Fruit fly (Drosophila melanogaster) whole organism, embryonic: Measurements from ENCODE around the gene RhoBTB.
A peak's percentile ranks its signal among the peaks of the same experiment; 100 is the strongest.

Experiments
- Aef1 ChIP-seq: fragments of 200-800 bp; sonication (Bioruptor generic); IDR thresholded peaks from 3 replicates; pipeline ENCODE4 v1.3.6; 2022; ENCODE audit warnings: missing biosample characterization, missing genetic modification characterization
- Atf-2 ChIP-seq: fragments of 200-800 bp; sonication (Bioruptor generic); optimal IDR thresholded peaks from 2 replicates; lab custom pipeline; 2016; ENCODE audit warnings: missing biosample characterization, missing genetic modification characterization
- CG10147 ChIP-seq: fragments of 200-800 bp; sonication (Bioruptor generic); optimal IDR thresholded peaks from 2 replicates; lab custom pipeline; 2019; ENCODE audit warnings: missing biosample characterization, mild to moderate bottlenecking, missing genetic modification characterization, moderate library complexity
- CG10209 ChIP-seq: fragments of 200-800 bp; sonication (Bioruptor generic); optimal IDR thresholded peaks from 3 replicates; lab custom pipeline; 2017; ENCODE audit warnings: missing biosample characterization, mild to moderate bottlenecking, missing genetic modification characterization, missing genetic modification reagents
- CG10274 ChIP-seq: fragments of 200-800 bp; sonication (Bioruptor generic); optimal IDR thresholded peaks from 3 replicates; lab custom pipeline; 2017; ENCODE audit warnings: missing biosample characterization, mild to moderate bottlenecking, missing genetic modification characterization
- CG11093 ChIP-seq: fragments of 200-800 bp; sonication (Bioruptor generic); IDR thresholded peaks from 3 replicates; pipeline ENCODE4 v1.3.6; 2022; ENCODE audit warnings: missing biosample characterization, missing genetic modification characterization
- CG12942 ChIP-seq: fragments of 200-800 bp; sonication (Bioruptor generic); optimal IDR thresholded peaks from 3 replicates; lab custom pipeline; 2016; ENCODE audit warnings: missing biosample characterization, missing genetic modification characterization
- CG16779 ChIP-seq: fragments of 200-800 bp; sonication (Bioruptor generic); IDR thresholded peaks from 2 replicates; pipeline ENCODE4 v1.3.6; 2022; ENCODE audit warnings: missing biosample characterization, missing genetic modification characterization
- CG17912 ChIP-seq: fragments of 200-800 bp; sonication (Bioruptor generic); optimal IDR thresholded peaks from 2 replicates; lab custom pipeline; 2018; ENCODE audit warnings: missing biosample characterization, mild to moderate bottlenecking, missing genetic modification characterization
- CG18262 ChIP-seq: fragments of 200-800 bp; optimal IDR thresholded peaks from 3 replicates; lab custom pipeline; 2019; ENCODE audit warnings: missing biosample characterization, mild to moderate bottlenecking, missing genetic modification characterization, moderate library complexity
- CG18476 ChIP-seq: fragments of 200-800 bp; sonication (Bioruptor generic); optimal IDR thresholded peaks from 2 replicates; lab custom pipeline; 2016; ENCODE audit warnings: missing biosample characterization, mild to moderate bottlenecking, missing genetic modification characterization
- CG18599 ChIP-seq: fragments of 200-800 bp; sonication (Bioruptor generic); optimal IDR thresholded peaks from 3 replicates; lab custom pipeline; 2017; ENCODE audit warnings: missing biosample characterization, missing genetic modification characterization, mild to moderate bottlenecking, moderate library complexity, missing genetic modification reagents
- CG32772 ChIP-seq: fragments of 200-800 bp; sonication (Bioruptor generic); IDR thresholded peaks from 2 replicates; pipeline ENCODE4 v1.3.6; 2022; ENCODE audit warnings: missing biosample characterization, missing genetic modification characterization
- CG3281 ChIP-seq: fragments of 200-800 bp; sonication (Bioruptor generic); optimal IDR thresholded peaks from 3 replicates; lab custom pipeline; 2017; ENCODE audit warnings: missing biosample characterization, mild to moderate bottlenecking, missing genetic modification characterization
- CG34224 ChIP-seq: fragments of 200-800 bp; sonication (Bioruptor generic); IDR thresholded peaks from 3 replicates; pipeline ENCODE4 v1.3.6; 2022; ENCODE audit warnings: missing biosample characterization, missing genetic modification characterization; ENCODE audit not compliant: partially characterized antibody
- CG5180 ChIP-seq: fragments of 200-800 bp; sonication (Bioruptor generic); optimal IDR thresholded peaks from 3 replicates; lab custom pipeline; 2017; ENCODE audit warnings: missing biosample characterization, missing genetic modification characterization, mild to moderate bottlenecking, moderate library complexity, missing genetic modification reagents
- CG5953 ChIP-seq: fragments of 200-800 bp; sonication (Bioruptor generic); IDR thresholded peaks from 2 replicates; pipeline ENCODE4 v1.3.6; 2022; ENCODE audit warnings: missing biosample characterization, missing genetic modification characterization
- CG8290 ChIP-seq, 3 experiments: fragments of 200-800 bp; sonication (Bioruptor generic); optimal IDR thresholded peaks; 2 replicates each; lab custom pipeline; 2016 to 2019; ENCODE audit warnings: missing biosample characterization in 3 of 3, missing genetic modification characterization in 3 of 3, mild to moderate bottlenecking in 2 of 3, moderate library complexity in 1 of 3
- CG8924 ChIP-seq: fragments of 200-800 bp; optimal IDR thresholded peaks from 3 replicates; lab custom pipeline; 2019; ENCODE audit warnings: missing biosample characterization, mild to moderate bottlenecking, missing genetic modification characterization, moderate library complexity
- Drgx ChIP-seq: fragments of 200-800 bp; sonication (Bioruptor generic); IDR thresholded peaks from 2 replicates; pipeline ENCODE4 v1.3.6; 2022; ENCODE audit warnings: missing biosample characterization, missing genetic modification characterization
- E2f1 ChIP-seq: fragments of 200-800 bp; sonication (Bioruptor generic); IDR thresholded peaks from 2 replicates; pipeline ENCODE4 v1.3.6; 2022; ENCODE audit warnings: missing biosample characterization, missing genetic modification characterization
- ERR ChIP-seq: fragments of 200-800 bp; sonication (Bioruptor generic); optimal IDR thresholded peaks from 2 replicates; lab custom pipeline; 2016; ENCODE audit warnings: missing biosample characterization, missing genetic modification characterization
- Elba2 ChIP-seq: fragments of 200-800 bp; sonication (Bioruptor generic); optimal IDR thresholded peaks from 3 replicates; lab custom pipeline; 2016; ENCODE audit warnings: missing biosample characterization, missing genetic modification characterization
- GATAe ChIP-seq: fragments of 200-800 bp; sonication (Bioruptor generic); conservative IDR thresholded peaks from 2 replicates; pipeline ENCODE4 v1.3.6; 2022; ENCODE audit warnings: missing biosample characterization, missing genetic modification characterization
- HLH4C ChIP-seq: fragments of 200-800 bp; sonication (Bioruptor generic); IDR thresholded peaks from 3 replicates; pipeline ENCODE4 v1.3.6; 2022; ENCODE audit warnings: missing biosample characterization, missing genetic modification characterization; ENCODE audit not compliant: partially characterized antibody
- HLH54F ChIP-seq: fragments of 200-800 bp; sonication (Bioruptor generic); optimal IDR thresholded peaks from 3 replicates; lab custom pipeline; 2016; ENCODE audit warnings: missing biosample characterization, missing genetic modification characterization
- Hr3 ChIP-seq: fragments of 200-800 bp; sonication (Bioruptor generic); optimal IDR thresholded peaks from 3 replicates; lab custom pipeline; 2016; ENCODE audit warnings: missing biosample characterization, missing genetic modification characterization
- Jarid2 ChIP-seq: fragments of 200-800 bp; sonication (Bioruptor generic); optimal IDR thresholded peaks from 3 replicates; lab custom pipeline; 2017; ENCODE audit warnings: mild to moderate bottlenecking, missing biosample characterization, missing genetic modification reagents, missing genetic modification characterization
- Nf-YB ChIP-seq: fragments of 200-800 bp; sonication (Bioruptor generic); optimal IDR thresholded peaks from 3 replicates; lab custom pipeline; 2019; ENCODE audit warnings: missing biosample characterization, mild to moderate bottlenecking, missing genetic modification characterization, moderate library complexity
- Opbp ChIP-seq: fragments of 200-800 bp; sonication (Bioruptor generic); IDR thresholded peaks from 3 replicates; pipeline ENCODE4 v1.3.6; 2022; ENCODE audit warnings: missing biosample characterization, missing genetic modification characterization; ENCODE audit not compliant: partially characterized antibody
- Six4 ChIP-seq: fragments of 200-800 bp; sonication (Bioruptor generic); optimal IDR thresholded peaks from 2 replicates; lab custom pipeline; 2016; ENCODE audit warnings: missing biosample characterization, missing genetic modification characterization
- Taf1 ChIP-seq: fragments of 200-800 bp; sonication (Bioruptor generic); IDR thresholded peaks from 2 replicates; pipeline ENCODE4 v1.3.6; 2022; ENCODE audit warnings: missing biosample characterization, missing genetic modification characterization
- Xrp1 ChIP-seq: fragments of 200-800 bp; sonication (Bioruptor generic); IDR thresholded peaks from 2 replicates; pipeline ENCODE4 v1.3.6; 2022; ENCODE audit warnings: missing biosample characterization, missing genetic modification characterization
- ac ChIP-seq: fragments of 200-800 bp; sonication (Bioruptor generic); optimal IDR thresholded peaks from 3 replicates; lab custom pipeline; 2017; ENCODE audit warnings: missing biosample characterization, mild to moderate bottlenecking, missing genetic modification characterization
- ase ChIP-seq: fragments of 200-800 bp; sonication (Bioruptor generic); IDR thresholded peaks from 3 replicates; pipeline ENCODE4 v1.3.6; 2022; ENCODE audit warnings: missing biosample characterization, missing genetic modification characterization
- chm ChIP-seq: fragments of 200-800 bp; sonication (Bioruptor generic); IDR thresholded peaks from 2 replicates; pipeline ENCODE4 v1.3.6; 2022; ENCODE audit warnings: missing biosample characterization, missing genetic modification characterization
- dati ChIP-seq: fragments of 200-800 bp; sonication (Bioruptor generic); IDR thresholded peaks from 2 replicates; pipeline ENCODE4 v1.3.6; 2022; ENCODE audit warnings: missing biosample characterization, missing genetic modification characterization
- dpn ChIP-seq, 2 experiments: fragments of 200-800 bp; sonication (Bioruptor generic); optimal IDR thresholded peaks; 3 replicates each; lab custom pipeline; 2016; ENCODE audit warnings: missing biosample characterization in 2 of 2, missing genetic modification characterization in 2 of 2
- exex ChIP-seq: fragments of 200-800 bp; sonication (Bioruptor generic); optimal IDR thresholded peaks from 4 replicates; lab custom pipeline; 2018; ENCODE audit warnings: missing biosample characterization, mild to moderate bottlenecking, missing genetic modification characterization, moderate library complexity
- gcm ChIP-seq: fragments of 200-800 bp; sonication (Bioruptor generic); optimal IDR thresholded peaks from 2 replicates; lab custom pipeline; 2019; ENCODE audit warnings: missing biosample characterization, mild to moderate bottlenecking, missing genetic modification characterization, moderate library complexity
- h ChIP-seq: fragments of >200 bp; optimal IDR thresholded peaks from 2 replicates; lab custom pipeline; 2017
- jumu ChIP-seq: fragments of 200-800 bp; sonication (Bioruptor generic); optimal IDR thresholded peaks from 3 replicates; lab custom pipeline; 2016; ENCODE audit warnings: missing biosample characterization, missing genetic modification characterization
- lab ChIP-seq: fragments of 200-800 bp; sonication (Bioruptor generic); optimal IDR thresholded peaks from 3 replicates; lab custom pipeline; 2017; ENCODE audit warnings: missing biosample characterization, missing genetic modification characterization, mild to moderate bottlenecking, moderate library complexity, missing genetic modification reagents
- mirr ChIP-seq: fragments of 200-800 bp; sonication (Bioruptor generic); optimal IDR thresholded peaks from 3 replicates; lab custom pipeline; 2018; ENCODE audit warnings: missing biosample characterization, mild to moderate bottlenecking, missing genetic modification characterization
- nerfin-1 ChIP-seq: fragments of 200-800 bp; sonication (Bioruptor generic); optimal IDR thresholded peaks from 3 replicates; lab custom pipeline; 2019; ENCODE audit warnings: missing biosample characterization, mild to moderate bottlenecking, missing genetic modification characterization, moderate library complexity
- row ChIP-seq: fragments of 200-800 bp; sonication (Bioruptor generic); IDR thresholded peaks from 3 replicates; pipeline ENCODE4 v1.3.6; 2022; ENCODE audit warnings: missing biosample characterization, missing genetic modification characterization
- sd ChIP-seq: fragments of 200-800 bp; sonication (Bioruptor generic); optimal IDR thresholded peaks from 3 replicates; lab custom pipeline; 2018; ENCODE audit warnings: missing biosample characterization, mild to moderate bottlenecking, missing genetic modification characterization, moderate library complexity
- sens ChIP-seq: fragments of 200-800 bp; sonication (Bioruptor generic); peaks from one replicate; lab custom pipeline; 2016; ENCODE audit warnings: missing biosample characterization, missing genetic modification characterization
- stwl ChIP-seq: fragments of 200-800 bp; sonication (Bioruptor generic); optimal IDR thresholded peaks from 3 replicates; lab custom pipeline; 2018; ENCODE audit warnings: missing biosample characterization, mild to moderate bottlenecking, missing genetic modification characterization, moderate library complexity
- sug ChIP-seq: fragments of 200-800 bp; optimal IDR thresholded peaks from 2 replicates; lab custom pipeline; 2019; ENCODE audit warnings: missing biosample characterization, mild to moderate bottlenecking, missing genetic modification characterization, moderate library complexity
- trem ChIP-seq: fragments of 200-800 bp; optimal IDR thresholded peaks from 3 replicates; lab custom pipeline; 2019; ENCODE audit warnings: missing biosample characterization, mild to moderate bottlenecking, missing genetic modification characterization, moderate library complexity
- z ChIP-seq: fragments of 200-800 bp; sonication (Bioruptor generic); IDR thresholded peaks from 3 replicates; pipeline ENCODE4 v1.3.6; 2022; ENCODE audit warnings: missing biosample characterization, missing genetic modification characterization

The RhoBTB gene

dm6 chr3L:20385408-20385807 lies 9.4 kb downstream of the RhoBTB start (continued):
- no peak for TF ChIP-seq CG18476 (GFP tag; lab: Kevin White, UChicago)
- TF ChIP-seq HLH4C (GFP tag; lab: Robert Waterston, UW) = no peak
- TF ChIP-seq exex = peak; percentile 83
- TF ChIP-seq CG5180 (GFP tag; lab: Kevin White, UChicago) = no peak
- no peak for TF ChIP-seq E2f1 (GFP tag; lab: Robert Waterston, UW)
- no peak for TF ChIP-seq Xrp1 (GFP tag; lab: Robert Waterston, UW)
- no peak for TF ChIP-seq CG34224
- no peak for TF ChIP-seq Opbp (GFP tag; lab: Robert Waterston, UW)
- peak; percentile 83 for TF ChIP-seq sd (tag; lab: Kevin White, UChicago)
- TF ChIP-seq CG17912 (GFP tag; lab: Kevin White, UChicago) = no peak
- TF ChIP-seq mirr = peak; percentile 77
- no peak for TF ChIP-seq Six4 (GFP tag; lab: Kevin White, UChicago)
- no peak for TF ChIP-seq ERR (GFP tag; lab: Kevin White, UChicago)
- no peak for TF ChIP-seq Nf-YB (GFP tag; lab: Kevin White, UChicago)
- TF ChIP-seq GATAe (GFP tag; lab: Robert Waterston, UW) = peak; percentile 58; the same call in 1 of the 2 replicates
- TF ChIP-seq CG18262 = no peak
- peak; percentile 64 for TF ChIP-seq sug (tag; lab: Kevin White, UChicago)
- TF ChIP-seq Drgx (GFP tag; lab: Robert Waterston, UW) = peak; percentile 23; the same call in 1 of the 2 replicates
- TF ChIP-seq CG5953 (GFP tag; lab: Robert Waterston, UW) = no peak
- TF ChIP-seq CG32772 = no peak
- no peak for TF ChIP-seq sens (GFP tag; lab: Kevin White, UChicago)
- no peak for TF ChIP-seq CG8290 (GFP tag; optimal IDR thresholded peaks at IDR 0.05; lab: Kevin White, UChicago)
- TF ChIP-seq CG8290 (tag; optimal IDR thresholded peaks at IDR 0.05; lab: Kevin White, UChicago) = peak in 1 of 2 experiments; percentile 15
- no peak for TF ChIP-seq dati (GFP tag; lab: Robert Waterston, UW)
- no peak for TF ChIP-seq row
- no peak for TF ChIP-seq dpn (GFP tag; optimal IDR thresholded peaks at IDR 0.05; lab: Kevin White, UChicago)
- no peak for TF ChIP-seq HLH54F (GFP tag; lab: Kevin White, UChicago)
- no peak for TF ChIP-seq CG10209
- no peak for TF ChIP-seq CG8924 (tag; lab: Kevin White, UChicago)
- 0 out of 2 replicates have a peak, but pooled peaks have one; percentile 24 for TF ChIP-seq chm (GFP tag; lab: Robert Waterston, UW)
- no peak for TF ChIP-seq Taf1 (GFP tag; lab: Robert Waterston, UW)
- TF ChIP-seq ase (GFP tag; lab: Robert Waterston, UW) = no peak
- no peak for TF ChIP-seq trem (tag; lab: Kevin White, UChicago)
- no peak for TF ChIP-seq Aef1 (GFP tag; lab: Robert Waterston, UW)
- TF ChIP-seq CG16779 = no peak
- TF ChIP-seq gcm = no peak
- TF ChIP-seq nerfin-1 (tag; lab: Kevin White, UChicago) = no peak
- TF ChIP-seq Elba2 = no peak
- TF ChIP-seq jumu (GFP tag; lab: Kevin White, UChicago) = no peak
- TF ChIP-seq CG10274 (GFP tag; lab: Kevin White, UChicago) = peak; percentile 58
- TF ChIP-seq ac (GFP tag; lab: Kevin White, UChicago) = no peak
- TF ChIP-seq h (lab: Kevin White, UChicago) = no peak
- no peak for TF ChIP-seq Hr3
- TF ChIP-seq CG3281 (GFP tag; lab: Kevin White, UChicago) = no peak
- TF ChIP-seq lab (GFP tag; lab: Kevin White, UChicago) = no peak
- no peak for TF ChIP-seq Jarid2 (GFP tag; lab: Kevin White, UChicago)
- TF ChIP-seq CG10147 (GFP tag; lab: Kevin White, UChicago) = no peak
- TF ChIP-seq CG18599 (GFP tag; lab: Kevin White, UChicago) = peak; percentile 36
- no peak for TF ChIP-seq CG12942
- no peak for TF ChIP-seq CG11093
- TF ChIP-seq z (GFP tag; lab: Robert Waterston, UW) = no peak
- TF ChIP-seq stwl (tag; lab: Kevin White, UChicago) = no peak
- no peak for TF ChIP-seq Atf-2 (GFP tag; lab: Kevin White, UChicago)
